Worm (Caenorhabditis elegans) whole organism, L4 larva: ENCODE data around the gene cdc-73.

Source experiments
- ceh-82 ChIP-seq: sonication (generic microtip); optimal IDR thresholded peaks from 2 replicates; lab custom pipeline; 2017; ENCODE audit warnings: missing biosample characterization, missing genetic modification characterization
- duxl-1 ChIP-seq: sonication (generic microtip); optimal IDR thresholded peaks from 2 replicates; lab custom pipeline; 2016; ENCODE audit warnings: mild to moderate bottlenecking, missing genetic modification characterization, moderate library complexity, missing compliant biosample characterization; ENCODE audit not compliant: poor library complexity
- egl-27 ChIP-seq: sonication (generic microtip); optimal IDR thresholded peaks from 3 replicates; lab custom pipeline; 2017; ENCODE audit warnings: missing biosample characterization, missing genetic modification reagents, missing genetic modification characterization
- mdl-1 ChIP-seq, 2 experiments: fragments of 150-350 bp in 1 of 2; sonication (generic microtip) in 1 of 2; optimal IDR thresholded peaks; 2 replicates each; lab custom pipeline; 2014 to 2017; ENCODE audit warnings: missing biosample characterization in 2 of 2, missing genetic modification characterization in 2 of 2
- mep-1 ChIP-seq: fragments of 150-350 bp; sonication (generic microtip); optimal IDR thresholded peaks from 3 replicates; lab custom pipeline; 2014; ENCODE audit warnings: missing biosample characterization, missing genetic modification characterization
- nhr-11 ChIP-seq: fragments of 150-350 bp; optimal IDR thresholded peaks from 2 replicates; lab custom pipeline; 2014; ENCODE audit warnings: missing biosample characterization, missing genetic modification characterization
- nhr-25 ChIP-seq: sonication (generic microtip); optimal IDR thresholded peaks from 2 replicates; lab custom pipeline; 2017; ENCODE audit warnings: missing genetic modification characterization, mild to moderate bottlenecking, missing compliant biosample characterization, antibody characterized with exemption, moderate library complexity, borderline replicate concordance; ENCODE audit not compliant: insufficient read depth
- nhr-28 ChIP-seq: fragments of 150-350 bp; optimal IDR thresholded peaks from 2 replicates; lab custom pipeline; 2014; ENCODE audit warnings: missing biosample characterization, missing genetic modification characterization
- snpc-1.2 ChIP-seq: fragments of 200-800 bp; sonication (Bioruptor generic); IDR thresholded peaks from 2 replicates; pipeline ENCODE4 v1.3.6; 2022; ENCODE audit warnings: missing genetic modification reagents, missing genetic modification characterization, missing compliant biosample characterization
- unc-39 ChIP-seq: sonication (generic microtip); optimal IDR thresholded peaks from 2 replicates; lab custom pipeline; 2017; ENCODE audit warnings: missing biosample characterization, missing genetic modification characterization

DNA sequence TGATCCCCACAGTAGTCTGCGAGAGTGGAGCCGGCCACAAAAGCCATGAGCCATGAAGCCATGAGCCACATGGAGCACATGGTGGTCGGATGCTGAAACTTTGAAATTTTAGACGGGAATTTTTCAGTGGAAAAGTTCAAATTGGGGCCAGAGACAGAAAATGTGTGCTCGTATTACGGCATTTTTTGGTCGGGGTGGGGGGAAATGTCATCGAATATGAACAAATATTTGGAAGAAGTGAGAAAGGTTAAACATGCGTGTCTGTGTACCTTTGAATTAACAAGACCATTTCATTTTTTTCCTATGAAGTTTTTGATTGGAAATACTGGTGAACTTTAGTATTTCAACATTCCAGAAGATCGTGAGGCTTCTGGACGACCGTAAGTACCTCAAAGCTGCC is 9.2 kb downstream of the cdc-73 start, which contains the start of gene wrt-5:
- TF ChIP-seq egl-27 (no peak), nhr-25 (tag; lab: Kevin White, UChicago) (no peak), nhr-28 (tag; lab: Kevin White, UChicago) (no peak), duxl-1 (tag; lab: Kevin White, UChicago) (no peak), snpc-1.2 (GFP tag; lab: Robert Waterston, UW) (no peak), mdl-1 (tag; optimal IDR thresholded peaks at IDR 0.05; lab: Kevin White, UChicago) (no peak), unc-39 (tag; lab: Kevin White, UChicago) (no peak), mep-1 (tag; lab: Kevin White, UChicago) (no peak), ceh-82 (tag; lab: Kevin White, UChicago) (no peak), nhr-11 (tag; lab: Kevin White, UChicago) (no peak)
